Fruit fly (Drosophila melanogaster) whole organism: Measurements from ENCODE around the gene unc-13.
"Not testable (repeated sequence)": the region's sequence is repeated elsewhere in the genome, so short reads cannot be mapped to it uniquely, and the experiment has no call there.

ENCODE experiments used
- Dll ChIP-seq: fragments of >200 bp; optimal IDR thresholded peaks from 2 replicates; lab custom pipeline; 2017
- psq ChIP-seq: fragments of >200 bp; optimal IDR thresholded peaks from 2 replicates; lab custom pipeline; 2017
- usp ChIP-seq: fragments of >200 bp; optimal IDR thresholded peaks from 2 replicates; lab custom pipeline; 2017; ENCODE audit warnings: missing biosample characterization, missing genetic modification characterization, mixed read lengths

dm6 chr4:912231-912630 lies at the start of gene unc-13:
- not testable (repeated sequence) for TF ChIP-seq Dll (lab: Kevin White, UChicago); usp (GFP tag; lab: Kevin White, UChicago); psq
